Fruit fly (Drosophila melanogaster): ENCODE data around the gene CecC.

The CecC gene

dm6 chr3R:30259561-30259960 lies 43.3 kb downstream of the CecC start:
- no peak for TF ChIP-seq sage (GFP tag; optimal IDR thresholded peaks at IDR 0.05)
- TF ChIP-seq h (GFP tag; optimal IDR thresholded peaks at IDR 0.05): peak; percentile 13
- no peak for TF ChIP-seq sv (GFP tag; optimal IDR thresholded peaks at IDR 0.05)
- no peak for TF ChIP-seq br (GFP tag; optimal IDR thresholded peaks at IDR 0.05)

dm6 chr3R:30261838-30262237 lies 45.6 kb downstream of the CecC start:
- no peak for TF ChIP-seq sv (GFP tag; optimal IDR thresholded peaks at IDR 0.05)
- no peak for TF ChIP-seq Hr83 (GFP tag; optimal IDR thresholded peaks at IDR 0.05; ENCODE audit: poor library complexity, severe bottlenecking)
- TF ChIP-seq psq (GFP tag; optimal IDR thresholded peaks at IDR 0.05): peak; percentile 92
- peak; percentile 74 for TF ChIP-seq CrebA (GFP tag; optimal IDR thresholded peaks at IDR 0.05; ENCODE audit: borderline replicate concordance)
- peak; percentile 96 for TF ChIP-seq h (GFP tag; optimal IDR thresholded peaks at IDR 0.05)
- peak; percentile 51 for TF ChIP-seq dsf (GFP tag; optimal IDR thresholded peaks at IDR 0.05; ENCODE audit: borderline replicate concordance)
- TF ChIP-seq Vsx2 (GFP tag; optimal IDR thresholded peaks at IDR 0.05; ENCODE audit: partially characterized antibody): no peak
- TF ChIP-seq CG9705 (GFP tag; optimal IDR thresholded peaks at IDR 0.05): peak; percentile 82
- TF ChIP-seq fru (GFP tag; optimal IDR thresholded peaks at IDR 0.05): peak; percentile 99
- TF ChIP-seq sage (GFP tag; optimal IDR thresholded peaks at IDR 0.05): peak; percentile 91
- peak; percentile 37 for TF ChIP-seq GATAd (GFP tag; optimal IDR thresholded peaks at IDR 0.05)
- TF ChIP-seq Rel (GFP tag; optimal IDR thresholded peaks at IDR 0.05): peak; percentile 62
- peak; percentile 74 for TF ChIP-seq Rel (tag; optimal IDR thresholded peaks at IDR 0.05)
- no peak for TF ChIP-seq Abd-B (GFP tag; optimal IDR thresholded peaks at IDR 0.05)
- no peak for TF ChIP-seq Hr78 (GFP tag; optimal IDR thresholded peaks at IDR 0.05)
- TF ChIP-seq Myc (optimal IDR thresholded peaks at IDR 0.05): no peak
- TF ChIP-seq br (GFP tag; optimal IDR thresholded peaks at IDR 0.05): peak; percentile 93
- peak; percentile 86 for TF ChIP-seq tai (GFP tag; optimal IDR thresholded peaks at IDR 0.05)
- peak; percentile 95 for TF ChIP-seq rgr (GFP tag; optimal IDR thresholded peaks at IDR 0.05)
- TF ChIP-seq pan (optimal IDR thresholded peaks at IDR 0.05): no peak
- TF ChIP-seq Jra (GFP tag; optimal IDR thresholded peaks at IDR 0.05): peak; percentile 75
- TF ChIP-seq brk (GFP tag; optimal IDR thresholded peaks at IDR 0.05): peak; percentile 88
- peak; percentile 94 for TF ChIP-seq HLH106 (tag; optimal IDR thresholded peaks at IDR 0.05)
- peak; percentile 93 for TF ChIP-seq OdsH (GFP tag; optimal IDR thresholded peaks at IDR 0.05)
- no peak for TF ChIP-seq N (GFP tag; optimal IDR thresholded peaks at IDR 0.05)
- TF ChIP-seq CG32264 (GFP tag; optimal IDR thresholded peaks at IDR 0.05): peak; percentile 68
- no peak for TF ChIP-seq Dif (GFP tag; optimal IDR thresholded peaks at IDR 0.05; ENCODE audit: partially characterized antibody)
- TF ChIP-seq jim (GFP tag; optimal IDR thresholded peaks at IDR 0.05): no peak
- TF ChIP-seq Mio (GFP tag; optimal IDR thresholded peaks at IDR 0.05): peak; percentile 11
- TF ChIP-seq ey (GFP tag; optimal IDR thresholded peaks at IDR 0.05): peak; percentile 92
- TF ChIP-seq lola (GFP tag; optimal IDR thresholded peaks at IDR 0.05): no peak
- TF ChIP-seq dmrt93B (GFP tag; optimal IDR thresholded peaks at IDR 0.05): peak; percentile 79
- TF ChIP-seq foxo (GFP tag; optimal IDR thresholded peaks at IDR 0.05): peak; percentile 14 to 93
- peak; percentile 95 for TF ChIP-seq Sp1 (GFP tag; optimal IDR thresholded peaks at IDR 0.05)
- no peak for TF ChIP-seq Dfd (GFP tag; optimal IDR thresholded peaks at IDR 0.05)
- no peak for TF ChIP-seq dl (GFP tag; optimal IDR thresholded peaks at IDR 0.05; ENCODE audit: insufficient read depth in 1 of 2, partially characterized antibody in 2 of 2)
- peak; percentile 91 for TF ChIP-seq Hnf4 (GFP tag; optimal IDR thresholded peaks at IDR 0.05)
- peak; percentile 85 for TF ChIP-seq woc (GFP tag; optimal IDR thresholded peaks at IDR 0.05)
- TF ChIP-seq usp (GFP tag; optimal IDR thresholded peaks at IDR 0.05): no peak

dm6 chr3R:30263708-30264107 lies 47.4 kb downstream of the CecC start:
- no peak for TF ChIP-seq dsf (GFP tag; optimal IDR thresholded peaks at IDR 0.05; ENCODE audit: borderline replicate concordance)
- TF ChIP-seq brk (GFP tag; optimal IDR thresholded peaks at IDR 0.05): no peak
- TF ChIP-seq Myc (optimal IDR thresholded peaks at IDR 0.05): no peak
- peak; percentile 24 for TF ChIP-seq Hnf4 (GFP tag; optimal IDR thresholded peaks at IDR 0.05)
- peak; percentile 71 for TF ChIP-seq h (GFP tag; optimal IDR thresholded peaks at IDR 0.05)
- no peak for TF ChIP-seq CrebA (GFP tag; optimal IDR thresholded peaks at IDR 0.05; ENCODE audit: borderline replicate concordance)
- no peak for TF ChIP-seq dl (GFP tag; optimal IDR thresholded peaks at IDR 0.05; ENCODE audit: insufficient read depth in 1 of 2, partially characterized antibody in 2 of 2)
- no peak for TF ChIP-seq N (GFP tag; optimal IDR thresholded peaks at IDR 0.05)
- TF ChIP-seq rgr (GFP tag; optimal IDR thresholded peaks at IDR 0.05): peak; percentile 23
- no peak for TF ChIP-seq sv (GFP tag; optimal IDR thresholded peaks at IDR 0.05)
- peak in 1 of 2 experiments; percentile 55 for TF ChIP-seq foxo (GFP tag; optimal IDR thresholded peaks at IDR 0.05)
- no peak for TF ChIP-seq Vsx2 (GFP tag; optimal IDR thresholded peaks at IDR 0.05; ENCODE audit: partially characterized antibody)
- no peak for TF ChIP-seq CG9705 (GFP tag; optimal IDR thresholded peaks at IDR 0.05)
- no peak for TF ChIP-seq psq (GFP tag; optimal IDR thresholded peaks at IDR 0.05)
- peak; percentile 52 for TF ChIP-seq HLH106 (tag; optimal IDR thresholded peaks at IDR 0.05)
- no peak for TF ChIP-seq ey (GFP tag; optimal IDR thresholded peaks at IDR 0.05)
- TF ChIP-seq woc (GFP tag; optimal IDR thresholded peaks at IDR 0.05): no peak
- TF ChIP-seq jim (GFP tag; optimal IDR thresholded peaks at IDR 0.05): no peak
- no peak for TF ChIP-seq Jra (GFP tag; optimal IDR thresholded peaks at IDR 0.05)
- TF ChIP-seq Rel (GFP tag; optimal IDR thresholded peaks at IDR 0.05): no peak
- TF ChIP-seq Rel (tag; optimal IDR thresholded peaks at IDR 0.05): no peak
- no peak for TF ChIP-seq Hr78 (GFP tag; optimal IDR thresholded peaks at IDR 0.05)
- TF ChIP-seq br (GFP tag; optimal IDR thresholded peaks at IDR 0.05): peak; percentile 0
- peak; percentile 40 for TF ChIP-seq fru (GFP tag; optimal IDR thresholded peaks at IDR 0.05)
- TF ChIP-seq dmrt93B (GFP tag; optimal IDR thresholded peaks at IDR 0.05): no peak
- TF ChIP-seq Mio (GFP tag; optimal IDR thresholded peaks at IDR 0.05): no peak
- no peak for TF ChIP-seq Hr83 (GFP tag; optimal IDR thresholded peaks at IDR 0.05; ENCODE audit: poor library complexity, severe bottlenecking)
- peak; percentile 52 for TF ChIP-seq Sp1 (GFP tag; optimal IDR thresholded peaks at IDR 0.05)
- peak; percentile 24 for TF ChIP-seq OdsH (GFP tag; optimal IDR thresholded peaks at IDR 0.05)
- TF ChIP-seq CG32264 (GFP tag; optimal IDR thresholded peaks at IDR 0.05): no peak
